Worm (Caenorhabditis elegans) whole organism, L1 larva: ENCODE measurements around the gene ttr-21.

Source experiments
- lin-39 ChIP-seq: fragments of 150-350 bp; optimal IDR thresholded peaks from 2 replicates; lab custom pipeline; 2014; ENCODE audit warnings: missing biosample characterization, missing genetic modification reagents, missing genetic modification characterization
- nhr-11 ChIP-seq: fragments of 150-350 bp; optimal IDR thresholded peaks from 2 replicates; lab custom pipeline; 2014; ENCODE audit warnings: missing biosample characterization, missing genetic modification characterization
- nhr-237 ChIP-seq: fragments of 150-350 bp; optimal IDR thresholded peaks from 2 replicates; lab custom pipeline; 2014; ENCODE audit warnings: missing biosample characterization, missing genetic modification characterization

DNA sequence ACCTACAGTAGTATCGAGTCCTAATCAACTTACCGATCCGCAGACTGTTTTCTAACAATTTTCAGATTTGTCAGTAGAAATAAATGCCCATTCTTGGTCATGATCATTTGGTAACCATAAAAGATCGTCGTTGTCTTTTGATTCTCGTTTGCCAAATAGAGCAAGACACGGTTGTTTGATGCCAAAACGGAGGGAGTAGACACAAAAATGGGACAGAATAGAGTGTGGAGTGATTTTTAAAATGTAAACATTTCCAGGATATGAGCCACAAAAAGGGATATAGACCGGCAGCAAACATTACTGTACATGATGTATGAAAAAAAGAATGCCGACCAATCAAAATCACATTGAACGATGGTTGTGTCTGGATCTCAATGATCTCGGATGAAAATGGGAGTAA, 37.3 kb downstream of the ttr-21 start, which contains the start of gene F55B12.2:
- TF ChIP-seq nhr-237 (tag; lab: Kevin White, UChicago) (no peak), nhr-11 (tag; lab: Kevin White, UChicago) (no peak), lin-39 (tag; lab: Kevin White, UChicago) (no peak)
